Worm (Caenorhabditis elegans): ENCODE results near the gene npl-4.1.

The npl-4.1 gene

ce11 chrII:5660736-5661734, 29.9 kb downstream of the npl-4.1 start, which contains the start of the genes ift-43 and mdt-26:
TSS of gene ift-43 (minus strand) at chrII:5660786.
TSS of gene mdt-26 (plus strand) at chrII:5661181.
- no peak for TF ChIP-seq unc-62 (GFP tag; optimal IDR thresholded peaks at IDR 0.05)

ce11 chrII:5661735-5662177, 30.6 kb downstream of the npl-4.1 start:
- TF ChIP-seq unc-62 (GFP tag; optimal IDR thresholded peaks at IDR 0.05): no peak

ce11 chrII:5663180-5663791, 32.1 kb downstream of the npl-4.1 start:
- no peak for TF ChIP-seq unc-62 (GFP tag; optimal IDR thresholded peaks at IDR 0.05)

- TF ChIP-seq unc-62 (GFP tag; optimal IDR thresholded peaks at IDR 0.05): no peak
Measured at ce11 chrII:5665029-5665428, 33.9 kb downstream of the npl-4.1 start, which contains the start of gene C25H3.15. TSS of gene C25H3.15 (plus strand) at chrII:5665329.

ce11 chrII:5665991-5666390, 34.8 kb downstream of the npl-4.1 start, which contains the start of gene C25H3.16:
TSS of gene C25H3.16 (plus strand) at chrII:5666291.
- no peak for TF ChIP-seq unc-62 (GFP tag; optimal IDR thresholded peaks at IDR 0.05)

- no peak for TF ChIP-seq unc-62 (GFP tag; optimal IDR thresholded peaks at IDR 0.05)
Measured at ce11 chrII:5667540-5667939, 36.4 kb downstream of the npl-4.1 start.

- no peak for TF ChIP-seq unc-62 (GFP tag; optimal IDR thresholded peaks at IDR 0.05)
Measured at ce11 chrII:5668830-5669229, 37.7 kb downstream of the npl-4.1 start, which contains the start of gene C25H3.7. TSS of gene C25H3.7 (minus strand) at chrII:5668930.

ce11 chrII:5669580-5669979, 38.4 kb downstream of the npl-4.1 start, which contains the start of gene C25H3.17:
TSS of gene C25H3.17 (minus strand) at chrII:5669680.
- TF ChIP-seq unc-62 (GFP tag; optimal IDR thresholded peaks at IDR 0.05): no peak

- TF ChIP-seq unc-62 (GFP tag; optimal IDR thresholded peaks at IDR 0.05): no peak
Measured at ce11 chrII:5680703-5681102, 49.6 kb downstream of the npl-4.1 start, which contains the start of gene flp-27. TSS of gene flp-27 (plus strand) at chrII:5681003.
